Fruit fly (Drosophila melanogaster) whole organism, wandering third instar larva: Measurements from ENCODE around the gene CG3191.

Experiments used
- Abd-B ChIP-seq: fragments of >200 bp; optimal IDR thresholded peaks from 2 replicates; lab custom pipeline; 2017; ENCODE audit warnings: missing biosample characterization, missing genetic modification characterization
- CG32264 ChIP-seq: fragments of 200-800 bp; sonication (Bioruptor generic); optimal IDR thresholded peaks from 2 replicates; lab custom pipeline; 2016; ENCODE audit warnings: missing biosample characterization, missing genetic modification characterization
- CG9705 ChIP-seq: fragments of 200-800 bp; sonication (Bioruptor generic); optimal IDR thresholded peaks from 2 replicates; lab custom pipeline; 2018; ENCODE audit warnings: missing biosample characterization, mild to moderate bottlenecking, missing genetic modification characterization
- CrebA ChIP-seq: fragments of 200-800 bp; sonication (Bioruptor generic); optimal IDR thresholded peaks from 2 replicates; lab custom pipeline; 2016; ENCODE audit warnings: missing biosample characterization, mild to moderate bottlenecking, missing genetic modification characterization, borderline replicate concordance
- Dfd ChIP-seq: fragments of >200 bp; optimal IDR thresholded peaks from 2 replicates; lab custom pipeline; 2017; ENCODE audit warnings: missing biosample characterization, missing genetic modification characterization
- Dif ChIP-seq: fragments of 200-275, 200-300 bp; sonication (Bioruptor generic); optimal IDR thresholded peaks from 2 replicates; lab custom pipeline; 2018; ENCODE audit warnings: missing biosample characterization, missing genetic modification characterization; ENCODE audit not compliant: partially characterized antibody
- GATAd ChIP-seq: sonication (Bioruptor generic); optimal IDR thresholded peaks from 2 replicates; lab custom pipeline; 2016; ENCODE audit warnings: missing biosample characterization, missing genetic modification characterization
- HLH106 ChIP-seq: fragments of 200-800 bp; optimal IDR thresholded peaks from 3 replicates; lab custom pipeline; 2019; ENCODE audit warnings: missing biosample characterization, mild to moderate bottlenecking, missing genetic modification characterization, moderate library complexity
- Hnf4 ChIP-seq: fragments of 200-800 bp; sonication (Bioruptor generic); optimal IDR thresholded peaks from 2 replicates; lab custom pipeline; 2016; ENCODE audit warnings: missing biosample characterization, mild to moderate bottlenecking, missing genetic modification characterization
- Hr78 ChIP-seq: fragments of >200 bp; optimal IDR thresholded peaks from 2 replicates; lab custom pipeline; 2017; ENCODE audit warnings: missing biosample characterization, missing genetic modification characterization
- Hr83 ChIP-seq: fragments of 200-300 bp; sonication (Bioruptor generic); optimal IDR thresholded peaks from 2 replicates; lab custom pipeline; 2016; ENCODE audit warnings: missing biosample characterization, mild to moderate bottlenecking, missing genetic modification characterization, moderate library complexity; ENCODE audit not compliant: poor library complexity, severe bottlenecking
- Jra ChIP-seq: sonication (Bioruptor generic); optimal IDR thresholded peaks from 2 replicates; lab custom pipeline; 2016; ENCODE audit warnings: missing biosample characterization, missing genetic modification characterization
- Mio ChIP-seq: sonication (Bioruptor generic); optimal IDR thresholded peaks from 2 replicates; lab custom pipeline; 2016; ENCODE audit warnings: missing biosample characterization, missing genetic modification characterization
- Myc ChIP-seq: fragments of >200 bp; optimal IDR thresholded peaks from 2 replicates; lab custom pipeline; 2017
- N ChIP-seq: fragments of >200 bp; optimal IDR thresholded peaks from 2 replicates; lab custom pipeline; 2018; ENCODE audit warnings: missing biosample characterization, missing external identifiers, missing genetic modification characterization
- OdsH ChIP-seq: fragments of 200-800 bp; sonication (Bioruptor generic); optimal IDR thresholded peaks from 2 replicates; lab custom pipeline; 2016; ENCODE audit warnings: missing biosample characterization, mild to moderate bottlenecking, missing genetic modification characterization
- Rel ChIP-seq, 2 experiments: fragments of 200-800 bp; sonication (Bioruptor generic) in 1 of 2; optimal IDR thresholded peaks; 2 replicates in 1 of 2; 3 replicates in 1 of 2; lab custom pipeline; 2016 to 2019; ENCODE audit warnings: mild to moderate bottlenecking in 2 of 2, missing biosample characterization in 2 of 2, missing genetic modification characterization in 2 of 2, moderate library complexity in 1 of 2
- Sp1 ChIP-seq: fragments of 200-800 bp; sonication (Bioruptor generic); optimal IDR thresholded peaks from 3 replicates; lab custom pipeline; 2019; ENCODE audit warnings: missing biosample characterization, mild to moderate bottlenecking, missing genetic modification characterization, moderate library complexity
- Vsx2 ChIP-seq: fragments of 200-300, 225-300 bp; sonication (Bioruptor generic); optimal IDR thresholded peaks from 2 replicates; lab custom pipeline; 2018; ENCODE audit warnings: missing biosample characterization, missing genetic modification characterization; ENCODE audit not compliant: partially characterized antibody
- br ChIP-seq: fragments of 200-800 bp; sonication (Bioruptor generic); optimal IDR thresholded peaks from 2 replicates; lab custom pipeline; 2016; ENCODE audit warnings: missing biosample characterization, missing genetic modification characterization
- brk ChIP-seq: fragments of 200-800 bp; sonication (Bioruptor generic); optimal IDR thresholded peaks from 2 replicates; lab custom pipeline; 2016; ENCODE audit warnings: missing biosample characterization, mild to moderate bottlenecking, missing genetic modification characterization
- dl ChIP-seq, 2 experiments: fragments of 175-275, 200-275 bp in 1 of 2; fragments of 200-275 bp in 1 of 2; sonication (Bioruptor generic); optimal IDR thresholded peaks; lab custom pipeline; 2018; ENCODE audit warnings: mild to moderate bottlenecking in 2 of 2, missing biosample characterization in 2 of 2, missing genetic modification characterization in 2 of 2, moderate library complexity in 2 of 2; ENCODE audit not compliant: partially characterized antibody in 2 of 2, insufficient read depth in 1 of 2
- dmrt93B ChIP-seq: fragments of 200-800 bp; sonication (Bioruptor generic); optimal IDR thresholded peaks from 2 replicates; lab custom pipeline; 2018; ENCODE audit warnings: missing biosample characterization, mild to moderate bottlenecking, missing genetic modification characterization
- dsf ChIP-seq: sonication (Bioruptor generic); optimal IDR thresholded peaks from 2 replicates; lab custom pipeline; 2016; ENCODE audit warnings: missing biosample characterization, missing genetic modification characterization, borderline replicate concordance
- ey ChIP-seq: fragments of 200-800 bp; sonication (Bioruptor generic); optimal IDR thresholded peaks from 2 replicates; lab custom pipeline; 2016; ENCODE audit warnings: missing biosample characterization, missing genetic modification characterization
- foxo ChIP-seq, 2 experiments: fragments of 200-800 bp; sonication (Bioruptor generic); optimal IDR thresholded peaks; 2 replicates in 1 of 2; 3 replicates in 1 of 2; lab custom pipeline; 2016 to 2017; ENCODE audit warnings: missing biosample characterization in 2 of 2, missing genetic modification characterization in 2 of 2
- fru ChIP-seq: fragments of 200-800 bp; sonication (Bioruptor generic); optimal IDR thresholded peaks from 3 replicates; lab custom pipeline; 2016; ENCODE audit warnings: missing biosample characterization, mild to moderate bottlenecking, missing genetic modification characterization
- h ChIP-seq: fragments of 200-800 bp; sonication (Bioruptor generic); optimal IDR thresholded peaks from 3 replicates; lab custom pipeline; 2016; ENCODE audit warnings: missing biosample characterization, mild to moderate bottlenecking, missing genetic modification characterization
- jim ChIP-seq: fragments of 175-275, 200-325 bp; sonication (Bioruptor generic); optimal IDR thresholded peaks from 2 replicates; lab custom pipeline; 2016; ENCODE audit warnings: missing biosample characterization, mild to moderate bottlenecking, missing genetic modification characterization
- lola ChIP-seq: fragments of >200 bp; optimal IDR thresholded peaks from 2 replicates; lab custom pipeline; 2017; ENCODE audit warnings: missing biosample characterization, missing genetic modification characterization
- pan ChIP-seq: fragments of >200 bp; optimal IDR thresholded peaks from 2 replicates; lab custom pipeline; 2017
- psq ChIP-seq: fragments of 200-800 bp; sonication (Bioruptor generic); optimal IDR thresholded peaks from 3 replicates; lab custom pipeline; 2017; ENCODE audit warnings: missing biosample characterization, mild to moderate bottlenecking, missing genetic modification characterization, moderate library complexity
- rgr ChIP-seq: fragments of 200-800 bp; sonication (Bioruptor generic); optimal IDR thresholded peaks from 3 replicates; lab custom pipeline; 2016; ENCODE audit warnings: missing biosample characterization, mild to moderate bottlenecking, missing genetic modification characterization
- sage ChIP-seq: fragments of 200-800 bp; sonication (Bioruptor generic); optimal IDR thresholded peaks from 2 replicates; lab custom pipeline; 2016; ENCODE audit warnings: missing biosample characterization, mild to moderate bottlenecking, missing genetic modification characterization
- sv ChIP-seq: fragments of 200-800 bp; sonication (Bioruptor generic); optimal IDR thresholded peaks from 3 replicates; lab custom pipeline; 2016; ENCODE audit warnings: missing biosample characterization, missing genetic modification characterization
- tai ChIP-seq: sonication (Bioruptor generic); optimal IDR thresholded peaks from 2 replicates; lab custom pipeline; 2016; ENCODE audit warnings: missing biosample characterization, missing genetic modification characterization
- usp ChIP-seq: fragments of >200 bp; optimal IDR thresholded peaks from 2 replicates; lab custom pipeline; 2017; ENCODE audit warnings: missing biosample characterization, missing genetic modification characterization
- woc ChIP-seq: sonication (Bioruptor generic); optimal IDR thresholded peaks from 2 replicates; lab custom pipeline; 2016; ENCODE audit warnings: missing biosample characterization, mild to moderate bottlenecking, missing genetic modification characterization

CG3191 gene

DNA sequence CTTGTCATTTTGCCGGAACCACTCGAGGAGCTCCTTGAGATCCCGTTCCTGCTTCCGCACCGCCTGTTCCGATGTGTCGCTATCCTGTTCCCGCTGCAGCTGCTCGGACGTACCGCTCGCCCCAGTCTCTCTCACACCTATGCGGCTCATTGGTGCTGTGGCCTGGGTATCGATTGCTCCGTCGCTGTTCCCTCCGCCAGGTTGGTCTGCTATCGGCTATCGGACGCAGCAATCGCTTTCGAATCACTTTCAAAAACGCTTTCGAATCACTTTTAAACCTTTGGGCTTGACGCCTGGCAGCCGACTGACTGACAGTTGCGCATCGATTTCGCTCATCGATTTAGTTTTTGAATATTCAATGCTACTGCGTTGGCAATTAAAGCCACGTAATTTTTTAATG lies at the start of gene CG3191:
Gene CG3191, minus strand, starts transcription at position 306 of the 400 bp plus-strand sequence.
- TF ChIP-seq Dfd (GFP tag; lab: Kevin White, UChicago) (no peak), Abd-B (no peak), CG32264 (GFP tag; lab: Kevin White, UChicago) (no peak), HLH106 (tag; lab: Kevin White, UChicago) (no peak), ey (no peak), Hnf4 (GFP tag; lab: Kevin White, UChicago) (no peak), lola (no peak), woc (GFP tag; lab: Kevin White, UChicago) (no peak), psq (GFP tag; lab: Kevin White, UChicago) (no peak), Rel (GFP tag; optimal IDR thresholded peaks at IDR 0.05; lab: Kevin White, UChicago) (no peak), Rel (tag; optimal IDR thresholded peaks at IDR 0.05; lab: Kevin White, UChicago) (no peak), jim (GFP tag; lab: Kevin White, UChicago) (no peak), fru (no peak)

DNA sequence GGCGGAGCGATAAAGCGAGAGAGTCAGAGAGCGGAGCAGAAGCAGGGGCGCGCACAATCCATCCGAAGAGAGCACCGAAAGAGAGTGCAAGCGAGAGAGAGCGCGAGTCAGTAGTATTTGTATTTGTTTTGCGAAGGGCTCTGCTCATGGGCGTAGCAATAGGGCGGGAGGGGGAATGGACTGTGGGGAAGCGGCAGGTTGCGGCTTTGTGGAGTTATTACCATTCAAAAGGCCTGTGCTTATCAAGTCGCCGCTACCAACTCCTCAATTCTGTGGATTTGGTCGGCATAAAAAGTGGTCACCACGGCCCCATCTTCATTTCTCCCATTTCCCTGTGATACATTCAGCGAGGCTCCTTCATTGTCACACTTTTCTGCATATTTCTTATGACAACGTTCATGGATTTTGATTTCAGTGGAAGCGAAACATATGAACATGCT lies 49.3 kb upstream of the CG3191 start:
- TF ChIP-seq dmrt93B (GFP tag; lab: Kevin White, UChicago) (peak; percentile 70), dl (GFP tag; optimal IDR thresholded peaks at IDR 0.05; lab: Kevin White, UChicago; ENCODE audit: insufficient read depth in 1 of 2, partially characterized antibody in 2 of 2) (peak; percentile 90 to 95), foxo (GFP tag; optimal IDR thresholded peaks at IDR 0.05; lab: Kevin White, UChicago) (peak in 1 of 2 experiments; percentile 70), CG9705 (GFP tag; lab: Kevin White, UChicago) (peak; percentile 57), HLH106 (tag; lab: Kevin White, UChicago) (peak; percentile 79), OdsH (peak; percentile 69), tai (GFP tag; lab: Kevin White, UChicago) (no peak), br (GFP tag; lab: Kevin White, UChicago) (peak; percentile 9), psq (GFP tag; lab: Kevin White, UChicago) (peak; percentile 54), Mio (GFP tag; lab: Kevin White, UChicago) (no peak), Sp1 (GFP tag; lab: Kevin White, UChicago) (peak; percentile 67), rgr (GFP tag; lab: Kevin White, UChicago) (peak; percentile 77), h (peak; percentile 40), ey (peak; percentile 64), fru (peak; percentile 72), pan (lab: Kevin White, UChicago) (no peak), Dif (GFP tag; lab: Kevin White, UChicago) (peak; percentile 95), lola (no peak), Vsx2 (GFP tag; lab: Kevin White, UChicago) (peak; percentile 83)
- TF ChIP-seq, all 38 proteins: peak for 15

DNA sequence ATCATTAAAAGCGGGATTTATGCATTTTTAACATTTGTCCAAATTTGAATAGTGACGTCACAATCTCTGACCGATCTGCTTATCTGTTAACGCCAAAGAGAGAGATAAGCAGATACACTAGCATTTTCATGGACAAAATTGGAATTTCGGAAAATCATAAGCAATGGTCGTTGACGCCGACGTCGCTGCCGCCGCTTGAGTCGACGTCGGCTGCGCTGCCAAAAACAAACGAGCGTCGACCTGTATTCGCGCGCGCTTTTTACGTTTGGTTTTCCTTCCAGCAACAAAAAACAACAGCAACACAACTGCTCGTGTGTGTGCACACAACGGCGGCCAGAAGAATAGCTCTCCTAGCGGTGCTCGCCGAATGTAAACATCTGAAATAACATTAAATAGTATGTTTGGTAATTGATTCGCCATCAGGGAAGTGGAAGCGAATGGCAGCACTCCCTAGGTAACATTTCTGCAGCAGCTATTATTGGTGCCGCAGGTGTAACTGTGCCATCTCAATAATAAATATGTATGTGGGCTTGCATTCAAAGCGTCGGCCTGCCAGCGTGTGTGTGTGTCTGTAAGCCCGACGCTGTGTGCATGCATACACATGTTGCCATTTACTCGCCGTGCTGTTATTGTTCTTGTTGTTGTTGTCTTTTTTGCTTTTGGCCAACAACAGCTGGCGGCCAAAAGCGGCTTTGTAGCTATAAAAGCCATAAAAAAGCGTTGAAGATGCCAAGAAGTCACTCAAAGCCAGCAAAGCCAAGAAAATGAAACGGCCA lies 48.7 kb upstream of the CG3191 start:
- no peak for TF ChIP-seq Abd-B
- peak; percentile 99 for TF ChIP-seq HLH106 (tag; lab: Kevin White, UChicago)
- peak; percentile 97 for TF ChIP-seq psq (GFP tag; lab: Kevin White, UChicago)
- peak; percentile 99 for TF ChIP-seq h
- peak; percentile 90 for TF ChIP-seq GATAd (GFP tag; lab: Kevin White, UChicago)
- TF ChIP-seq Vsx2 (GFP tag; lab: Kevin White, UChicago): no peak
- TF ChIP-seq woc (GFP tag; lab: Kevin White, UChicago): peak; percentile 96
- no peak for TF ChIP-seq Dif (GFP tag; lab: Kevin White, UChicago)
- TF ChIP-seq tai (GFP tag; lab: Kevin White, UChicago): peak; percentile 95
- TF ChIP-seq dl (GFP tag; optimal IDR thresholded peaks at IDR 0.05; lab: Kevin White, UChicago; ENCODE audit: insufficient read depth in 1 of 2, partially characterized antibody in 2 of 2): peak in 1 of 2 experiments; percentile 10
- peak; percentile 98 for TF ChIP-seq CG32264 (GFP tag; lab: Kevin White, UChicago)
- peak; percentile 98 for TF ChIP-seq Hnf4 (GFP tag; lab: Kevin White, UChicago)
- no peak for TF ChIP-seq pan (lab: Kevin White, UChicago)
- peak; percentile 99 for TF ChIP-seq dmrt93B (GFP tag; lab: Kevin White, UChicago)
- peak; percentile 98 for TF ChIP-seq OdsH
- TF ChIP-seq Rel (GFP tag; optimal IDR thresholded peaks at IDR 0.05; lab: Kevin White, UChicago): peak; percentile 92
- peak; percentile 90 for TF ChIP-seq Rel (tag; optimal IDR thresholded peaks at IDR 0.05; lab: Kevin White, UChicago)
- peak; percentile 93 for TF ChIP-seq Mio (GFP tag; lab: Kevin White, UChicago)
- TF ChIP-seq Myc (lab: Kevin White, UChicago): no peak
- TF ChIP-seq br (GFP tag; lab: Kevin White, UChicago): peak; percentile 99
- TF ChIP-seq Jra: peak; percentile 98
- TF ChIP-seq Hr78 (GFP tag; lab: Kevin White, UChicago): no peak
- peak; percentile 98 for TF ChIP-seq sage (GFP tag; lab: Kevin White, UChicago)
- peak; percentile 93 for TF ChIP-seq Hr83 (GFP tag; lab: Kevin White, UChicago)
- TF ChIP-seq rgr (GFP tag; lab: Kevin White, UChicago): peak; percentile 99
- peak; percentile 94 for TF ChIP-seq dsf (GFP tag; lab: Kevin White, UChicago)
- peak; percentile 95 to 98 for TF ChIP-seq foxo (GFP tag; optimal IDR thresholded peaks at IDR 0.05; lab: Kevin White, UChicago)
- no peak for TF ChIP-seq usp
- no peak for TF ChIP-seq N (GFP tag; lab: Kevin White, UChicago)
- peak; percentile 95 for TF ChIP-seq CG9705 (GFP tag; lab: Kevin White, UChicago)
- TF ChIP-seq CrebA (GFP tag; lab: Kevin White, UChicago): peak; percentile 92
- peak; percentile 7 for TF ChIP-seq jim (GFP tag; lab: Kevin White, UChicago)
- TF ChIP-seq lola: no peak
- peak; percentile 90 for TF ChIP-seq brk (GFP tag; lab: Kevin White, UChicago)
- TF ChIP-seq fru: peak; percentile 99
- TF ChIP-seq ey: peak; percentile 99
- TF ChIP-seq Sp1 (GFP tag; lab: Kevin White, UChicago): peak; percentile 99
- TF ChIP-seq sv (GFP tag; lab: Kevin White, UChicago): peak; percentile 88
- peak; percentile 2 for TF ChIP-seq Dfd (GFP tag; lab: Kevin White, UChicago)
